Fruit fly (Drosophila melanogaster): ENCODE results near the gene Usp32.

The Usp32 gene

dm6 chr3L:19922833-19923745 lies 52.1 kb downstream of the Usp32 start, which contains the start of gene Pfdn6 (continued):
- peak; percentile 91 for TF ChIP-seq hkb (optimal IDR thresholded peaks at IDR 0.05)
- no peak for TF ChIP-seq hkb (GFP tag; IDR thresholded peaks at IDR 0.05)
- peak; percentile 80 for TF ChIP-seq ind (GFP tag; optimal IDR thresholded peaks at IDR 0.05)
- TF ChIP-seq CG3726 (GFP tag; IDR thresholded peaks at IDR 0.05), result peak; percentile 69; the same call in 1 of the 3 replicates
- peak; percentile 70 for TF ChIP-seq lbe (GFP tag; optimal IDR thresholded peaks at IDR 0.05)
- peak; percentile 69 for TF ChIP-seq ssp (GFP tag; IDR thresholded peaks at IDR 0.05)
- peak; percentile 33; the same call in 1 of the 2 replicates for TF ChIP-seq unc-4 (GFP tag; IDR thresholded peaks at IDR 0.05; ENCODE audit: partially characterized antibody)
- peak; percentile 24 for TF ChIP-seq CG33557 (GFP tag; optimal IDR thresholded peaks at IDR 0.05)
- 0 out of 3 replicates have a peak, but pooled peaks have one; percentile 39 for TF ChIP-seq sr (GFP tag; IDR thresholded peaks at IDR 0.05)
- TF ChIP-seq chif (GFP tag; optimal IDR thresholded peaks at IDR 0.05), result peak; percentile 72 to 75
- TF ChIP-seq crp (GFP tag; optimal IDR thresholded peaks at IDR 0.05), result peak; percentile 90 to 98
- 0 out of 2 replicates have a peak, but pooled peaks have one; percentile 8 for TF ChIP-seq CG42726 (GFP tag; IDR thresholded peaks at IDR 0.05; ENCODE audit: partially characterized antibody)
- TF ChIP-seq HLH4C (GFP tag; IDR thresholded peaks at IDR 0.05; ENCODE audit: partially characterized antibody), result peak; percentile 82
- peak; percentile 53 for TF ChIP-seq cato (GFP tag; optimal IDR thresholded peaks at IDR 0.05; ENCODE audit: borderline replicate concordance)
- no peak for TF ChIP-seq CG11504 (tag; optimal IDR thresholded peaks at IDR 0.05)
- TF ChIP-seq Mes4 (GFP tag; optimal IDR thresholded peaks at IDR 0.05), result peak; percentile 42
- TF ChIP-seq Sox100B (GFP tag; optimal IDR thresholded peaks at IDR 0.05), result no peak
- TF ChIP-seq Bdp1 (GFP tag; optimal IDR thresholded peaks at IDR 0.05), result peak; percentile 78
- TF ChIP-seq CG6854 (GFP tag; optimal IDR thresholded peaks at IDR 0.05), result no peak
- no peak for TF ChIP-seq CG2129 (GFP tag; IDR thresholded peaks at IDR 0.05; ENCODE audit: partially characterized antibody)
- TF ChIP-seq ac (GFP tag; optimal IDR thresholded peaks at IDR 0.05), result no peak
- peak; percentile 94 for TF ChIP-seq Sin3A (optimal IDR thresholded peaks at IDR 0.05)
- TF ChIP-seq sisA (GFP tag; IDR thresholded peaks at IDR 0.05), result peak; percentile 91
- peak; percentile 82 for TF ChIP-seq MESR4 (GFP tag; optimal IDR thresholded peaks at IDR 0.05)
- no peak for TF ChIP-seq rib (GFP tag; IDR thresholded peaks at IDR 0.05)
- no peak for TF ChIP-seq ro (GFP tag; IDR thresholded peaks at IDR 0.05)
- no peak for TF ChIP-seq sima (GFP tag; optimal IDR thresholded peaks at IDR 0.05)
- TF ChIP-seq CG2875 (GFP tag; optimal IDR thresholded peaks at IDR 0.05), result no peak
- TF ChIP-seq bsh (GFP tag; optimal IDR thresholded peaks at IDR 0.05), result peak in 1 of 2 experiments; percentile 64
- TF ChIP-seq Oaz (GFP tag; IDR thresholded peaks at IDR 0.05), result peak; percentile 85; the same call in 1 of the 2 replicates
- no peak for TF ChIP-seq CG5180 (GFP tag; optimal IDR thresholded peaks at IDR 0.05)
- TF ChIP-seq kay (GFP tag; optimal IDR thresholded peaks at IDR 0.05), result peak; percentile 50
- peak; percentile 77 for TF ChIP-seq Atf-2 (GFP tag; optimal IDR thresholded peaks at IDR 0.05)
- peak; percentile 63; the same call in 1 of the 2 replicates for TF ChIP-seq amos (GFP tag; IDR thresholded peaks at IDR 0.05; ENCODE audit: partially characterized antibody)
- TF ChIP-seq bowl (GFP tag; IDR thresholded peaks at IDR 0.05), result 0 out of 2 replicates have a peak, but pooled peaks have one; percentile 19
- peak; percentile 82 for TF ChIP-seq Blimp-1 (GFP tag; optimal IDR thresholded peaks at IDR 0.05)
- peak; percentile 59 for TF ChIP-seq CG10654 (GFP tag; optimal IDR thresholded peaks at IDR 0.05)
- no peak for TF ChIP-seq CG11723 (GFP tag; optimal IDR thresholded peaks at IDR 0.05)
- no peak for TF ChIP-seq D (optimal IDR thresholded peaks at IDR 0.05)
- peak; percentile 55 for TF ChIP-seq D (GFP tag; optimal IDR thresholded peaks at IDR 0.05)
- no peak for TF ChIP-seq TFAM (GFP tag; optimal IDR thresholded peaks at IDR 0.05)
- TF ChIP-seq Asciz (GFP tag; optimal IDR thresholded peaks at IDR 0.05), result no peak
- no peak for TF ChIP-seq hbn (GFP tag; IDR thresholded peaks at IDR 0.05; ENCODE audit: partially characterized antibody)
- TF ChIP-seq caup (GFP tag; optimal IDR thresholded peaks at IDR 0.05; ENCODE audit: severe bottlenecking), result peak; percentile 58
- TF ChIP-seq mam (GFP tag; optimal IDR thresholded peaks at IDR 0.05), result peak; percentile 63
- TF ChIP-seq gsb-n (tag; optimal IDR thresholded peaks at IDR 0.05), result no peak
- no peak for TF ChIP-seq nau (GFP tag; optimal IDR thresholded peaks at IDR 0.05)

All from whole organism, embryonic.